1 worm cellular context compared by ENCODE assay signal in genomic region chrIV:1260474-1260873, ce11.
TF ChIP-seq lines count a peak whose summit lies in the region.

No protein-coding gene starts in this region.

TF ChIP-seq in whole organism, young adult, 124 proteins besides CTCF, POLR2A, EP300 and RAD21 (continued from another document):
- TF ChIP-seq ceh-79 (tag; optimal IDR thresholded peaks at IDR 0.05; lab: Kevin White, UChicago) (no peak), gei-17 (GFP tag; optimal IDR thresholded peaks at IDR 0.05; lab: Kevin White, UChicago) (no peak), Y79H2A.3 (GFP tag; conservative IDR thresholded peaks at IDR 0.05; lab: Robert Waterston, UW) (no peak), F33H1.4 (GFP tag; IDR thresholded peaks at IDR 0.05; lab: Robert Waterston, UW) (peak; percentile 43), ztf-28 (GFP tag; IDR thresholded peaks at IDR 0.05; lab: Robert Waterston, UW) (no peak), hsf-1 (GFP tag; IDR thresholded peaks at IDR 0.05; lab: Robert Waterston, UW) (no peak), zim-3 (tag; optimal IDR thresholded peaks at IDR 0.05; lab: Kevin White, UChicago) (no peak), hmg-1.2 (GFP tag; IDR thresholded peaks at IDR 0.05; lab: Robert Waterston, UW) (peak; percentile 72; the same call in 1 of the 2 replicates), ztf-22 (GFP tag; optimal IDR thresholded peaks at IDR 0.05; lab: Kevin White, UChicago) (no peak), lin-40 (tag; optimal IDR thresholded peaks at IDR 0.05; lab: Kevin White, UChicago) (no peak), egl-44 (GFP tag; IDR thresholded peaks at IDR 0.05; lab: Robert Waterston, UW) (no peak), hlh-26 (GFP tag; conservative IDR thresholded peaks at IDR 0.05; lab: Robert Waterston, UW) (no peak), nfya-2 (GFP tag; IDR thresholded peaks at IDR 0.05; lab: Robert Waterston, UW) (no peak), Y95B8A.8 (GFP tag; IDR thresholded peaks at IDR 0.05; lab: Robert Waterston, UW) (no peak), bed-1 (GFP tag; IDR thresholded peaks at IDR 0.05; lab: Robert Waterston, UW) (no peak), ztf-18 (tag; optimal IDR thresholded peaks at IDR 0.05; lab: Kevin White, UChicago) (no peak), sptf-2 (GFP tag; optimal IDR thresholded peaks at IDR 0.05; lab: Kevin White, UChicago) (no peak), rpc-1 (optimal IDR thresholded peaks at IDR 0.05; lab: Kevin White, UChicago) (no peak), rpc-1 (tag; optimal IDR thresholded peaks at IDR 0.05; lab: Kevin White, UChicago) (no peak), Y67H2A.10 (GFP tag; conservative IDR thresholded peaks at IDR 0.05; lab: Robert Waterston, UW) (no peak), rec-8 (tag; optimal IDR thresholded peaks at IDR 0.05; lab: Kevin White, UChicago) (no peak), sea-2 (GFP tag; IDR thresholded peaks at IDR 0.05; lab: Robert Waterston, UW) (no peak), F49E8.2 (tag; optimal IDR thresholded peaks at IDR 0.05; lab: Kevin White, UChicago; ENCODE audit: insufficient read depth) (no peak), dpl-1 (GFP tag; optimal IDR thresholded peaks at IDR 0.05; lab: Kevin White, UChicago) (no peak), unc-130 (GFP tag; optimal IDR thresholded peaks at IDR 0.05; lab: Kevin White, UChicago) (no peak), aptf-3 (GFP tag; IDR thresholded peaks at IDR 0.05; lab: Robert Waterston, UW) (no peak), lsy-27 (tag; optimal IDR thresholded peaks at IDR 0.05; lab: Kevin White, UChicago; ENCODE audit: borderline replicate concordance, insufficient read depth) (no peak), nhr-90 (tag; optimal IDR thresholded peaks at IDR 0.05; lab: Kevin White, UChicago) (no peak), repo-1 (tag; optimal IDR thresholded peaks at IDR 0.05; lab: Kevin White, UChicago) (peak; percentile 19), tbp1 (GFP tag; optimal IDR thresholded peaks at IDR 0.05; lab: Kevin White, UChicago) (peak; percentile 45), snpc-1.1 (tag; optimal IDR thresholded peaks at IDR 0.05; lab: Kevin White, UChicago; ENCODE audit: insufficient read depth) (peak; percentile 91), fkh-3 (tag; optimal IDR thresholded peaks at IDR 0.05; lab: Kevin White, UChicago) (no peak), Y53G8AR.9 (GFP tag; conservative IDR thresholded peaks at IDR 0.05; lab: Robert Waterston, UW) (no peak), F10E7.11 (tag; optimal IDR thresholded peaks at IDR 0.05; lab: Kevin White, UChicago) (no peak), B0336.3 (GFP tag; IDR thresholded peaks at IDR 0.05; lab: Robert Waterston, UW) (no peak), him-1 (tag; optimal IDR thresholded peaks at IDR 0.05; lab: Kevin White, UChicago) (peak; percentile 6), ztf-6 (GFP tag; IDR thresholded peaks at IDR 0.05; lab: Robert Waterston, UW) (no peak), ama-1 (optimal IDR thresholded peaks at IDR 0.05; lab: Kevin White, UChicago) (no peak), ama-1 (GFP tag; optimal IDR thresholded peaks at IDR 0.05; lab: Kevin White, UChicago) (no peak)
TF ChIP-seq in whole organism, young adult: peak in this region for 16.
